Fruit fly (Drosophila melanogaster) whole organism, prepupa: ENCODE measurements around the gene CG6621.

Experiments used
- Blimp-1 ChIP-seq: fragments of 200-800 bp; sonication (Bioruptor generic); optimal IDR thresholded peaks from 3 replicates; lab custom pipeline; 2017; ENCODE audit warnings: missing biosample characterization, missing genetic modification characterization, mild to moderate bottlenecking, moderate library complexity, missing genetic modification reagents
- CG10669 ChIP-seq: fragments of 200-800 bp; sonication (Bioruptor generic); optimal IDR thresholded peaks from 3 replicates; lab custom pipeline; 2018; ENCODE audit warnings: missing biosample characterization, mild to moderate bottlenecking, missing genetic modification characterization, moderate library complexity
- CG11294 ChIP-seq: fragments of 200-800 bp; sonication (Bioruptor generic); IDR thresholded peaks from 2 replicates; pipeline ENCODE4 v1.3.6; 2022; ENCODE audit warnings: missing biosample characterization, missing genetic modification characterization
- CG11762 ChIP-seq: fragments of 200-800 bp; sonication (Bioruptor generic); optimal IDR thresholded peaks from 3 replicates; lab custom pipeline; 2016; ENCODE audit warnings: missing biosample characterization, missing genetic modification characterization; ENCODE audit not compliant: insufficient read depth
- CG11902 ChIP-seq: fragments of 200-800 bp; sonication (Bioruptor generic); optimal IDR thresholded peaks from 3 replicates; lab custom pipeline; 2016; ENCODE audit warnings: missing biosample characterization, missing genetic modification characterization
- CG15336 ChIP-seq: fragments of 200-800 bp; sonication (Bioruptor generic); IDR thresholded peaks from 2 replicates; pipeline ENCODE4 v1.3.6; 2022; ENCODE audit warnings: missing biosample characterization, missing genetic modification characterization
- CG16779 ChIP-seq: fragments of 200-800 bp; sonication (Bioruptor generic); optimal IDR thresholded peaks from 3 replicates; lab custom pipeline; 2017; ENCODE audit warnings: missing biosample characterization, mild to moderate bottlenecking, missing genetic modification characterization
- CG3032 ChIP-seq: fragments of 200-800 bp; optimal IDR thresholded peaks from 2 replicates; lab custom pipeline; 2019; ENCODE audit warnings: missing biosample characterization, mild to moderate bottlenecking, missing genetic modification characterization, moderate library complexity
- CG31627 ChIP-seq: fragments of 200-800 bp; sonication (Bioruptor generic); optimal IDR thresholded peaks from 3 replicates; lab custom pipeline; 2016; ENCODE audit warnings: missing biosample characterization, missing genetic modification characterization
- CG32006 ChIP-seq: fragments of 200-800 bp; sonication (Bioruptor generic); optimal IDR thresholded peaks from 3 replicates; lab custom pipeline; 2017; ENCODE audit warnings: missing biosample characterization, mild to moderate bottlenecking, missing genetic modification characterization
- CG34406 ChIP-seq: fragments of 200-800 bp; sonication (Bioruptor generic); optimal IDR thresholded peaks from 3 replicates; lab custom pipeline; 2016; ENCODE audit warnings: missing biosample characterization, missing genetic modification characterization
- CG3919 ChIP-seq: fragments of 200-800 bp; sonication (Bioruptor generic); optimal IDR thresholded peaks from 3 replicates; lab custom pipeline; 2016; ENCODE audit warnings: missing biosample characterization, missing genetic modification characterization
- CG4318 ChIP-seq: fragments of 200-800 bp; sonication (Bioruptor generic); optimal IDR thresholded peaks from 3 replicates; lab custom pipeline; 2017; ENCODE audit warnings: missing biosample characterization, mild to moderate bottlenecking, missing genetic modification characterization
- CG6163 ChIP-seq: fragments of 200-800 bp; sonication (Bioruptor generic); IDR thresholded peaks from 3 replicates; pipeline ENCODE4 v1.3.6; 2022; ENCODE audit warnings: missing biosample characterization, missing genetic modification characterization
- CG6276 ChIP-seq: fragments of 200-800 bp; sonication (Bioruptor generic); optimal IDR thresholded peaks from 2 replicates; lab custom pipeline; 2017; ENCODE audit warnings: missing biosample characterization, mild to moderate bottlenecking, missing genetic modification characterization
- CG6808 ChIP-seq: fragments of 200-800 bp; sonication (Bioruptor generic); optimal IDR thresholded peaks from 3 replicates; lab custom pipeline; 2017; ENCODE audit warnings: missing biosample characterization, missing genetic modification characterization, mild to moderate bottlenecking, moderate library complexity, missing genetic modification reagents
- CG6854 ChIP-seq: fragments of 200-800 bp; sonication (Bioruptor generic); optimal IDR thresholded peaks from 2 replicates; lab custom pipeline; 2017; ENCODE audit warnings: missing biosample characterization, mild to moderate bottlenecking, missing genetic modification characterization
- CG7368 ChIP-seq: fragments of 200-800 bp; sonication (Bioruptor generic); optimal IDR thresholded peaks from 3 replicates; lab custom pipeline; 2016; ENCODE audit warnings: missing biosample characterization, missing genetic modification characterization
- CG8119 ChIP-seq: fragments of 200-800 bp; sonication (Bioruptor generic); IDR thresholded peaks from 3 replicates; pipeline ENCODE4 v1.3.6; 2022; ENCODE audit warnings: missing biosample characterization, missing genetic modification characterization
- CG8632 ChIP-seq: fragments of 200-800 bp; sonication (Bioruptor generic); optimal IDR thresholded peaks from 3 replicates; lab custom pipeline; 2016; ENCODE audit warnings: missing biosample characterization, missing genetic modification characterization
- CG9139 ChIP-seq: fragments of 200-800 bp; sonication (Bioruptor generic); optimal IDR thresholded peaks from 3 replicates; lab custom pipeline; 2017; ENCODE audit warnings: missing biosample characterization, mild to moderate bottlenecking, missing genetic modification characterization
- Eip75B ChIP-seq: fragments of 200-800 bp; sonication (Bioruptor generic); optimal IDR thresholded peaks from 3 replicates; lab custom pipeline; 2016; ENCODE audit warnings: missing biosample characterization, missing genetic modification characterization
- Eip93F ChIP-seq: fragments of 200-800 bp; sonication (Bioruptor generic); optimal IDR thresholded peaks from 2 replicates; lab custom pipeline; 2016; ENCODE audit warnings: missing biosample characterization, mild to moderate bottlenecking, missing genetic modification characterization
- Ets96B ChIP-seq: fragments of 200-800 bp; optimal IDR thresholded peaks from 2 replicates; lab custom pipeline; 2019; ENCODE audit warnings: missing biosample characterization, mild to moderate bottlenecking, missing genetic modification characterization, moderate library complexity
- Gug ChIP-seq: fragments of 200-800 bp; sonication (Bioruptor generic); IDR thresholded peaks from 2 replicates; pipeline ENCODE4 v1.3.6; 2022; ENCODE audit warnings: missing biosample characterization, missing genetic modification characterization
- Hr38 ChIP-seq: sonication (Bioruptor generic); optimal IDR thresholded peaks from 2 replicates; lab custom pipeline; 2016; ENCODE audit warnings: missing biosample characterization, missing genetic modification characterization
- Met ChIP-seq: fragments of 200-800 bp; sonication (Bioruptor generic); optimal IDR thresholded peaks from 3 replicates; lab custom pipeline; 2016; ENCODE audit warnings: missing biosample characterization, missing genetic modification characterization
- OdsH ChIP-seq: fragments of 200-800 bp; sonication (Bioruptor generic); optimal IDR thresholded peaks from 3 replicates; lab custom pipeline; 2016; ENCODE audit warnings: missing biosample characterization, missing genetic modification characterization
- Smox ChIP-seq: fragments of 200-800 bp; sonication (Bioruptor generic); optimal IDR thresholded peaks from 3 replicates; lab custom pipeline; 2016; ENCODE audit warnings: missing biosample characterization, missing genetic modification characterization
- Sox14 ChIP-seq: fragments of 200-800 bp; sonication (Bioruptor generic); optimal IDR thresholded peaks from 3 replicates; lab custom pipeline; 2016; ENCODE audit warnings: missing biosample characterization, missing genetic modification characterization
- achi ChIP-seq: fragments of 200-800 bp; sonication (Bioruptor generic); optimal IDR thresholded peaks from 3 replicates; lab custom pipeline; 2016; ENCODE audit warnings: missing biosample characterization, missing genetic modification characterization
- acj6 ChIP-seq: fragments of 200-800 bp; sonication (Bioruptor generic); optimal IDR thresholded peaks from 3 replicates; lab custom pipeline; 2016; ENCODE audit warnings: missing biosample characterization, missing genetic modification characterization
- cyc ChIP-seq: fragments of 200-800 bp; sonication (Bioruptor generic); optimal IDR thresholded peaks from 3 replicates; lab custom pipeline; 2016; ENCODE audit warnings: missing biosample characterization, missing genetic modification characterization
- dac ChIP-seq: fragments of 200-800 bp; sonication (Bioruptor generic); optimal IDR thresholded peaks from 2 replicates; lab custom pipeline; 2017; ENCODE audit warnings: missing biosample characterization, mild to moderate bottlenecking, missing genetic modification characterization
- dsx ChIP-seq: fragments of 200-800 bp; optimal IDR thresholded peaks from 3 replicates; lab custom pipeline; 2019; ENCODE audit warnings: missing biosample characterization, mild to moderate bottlenecking, missing genetic modification characterization, moderate library complexity; ENCODE audit not compliant: poor library complexity, severe bottlenecking
- fd59A ChIP-seq: fragments of 200-800 bp; sonication (Bioruptor generic); optimal IDR thresholded peaks from 2 replicates; lab custom pipeline; 2017; ENCODE audit warnings: missing biosample characterization, mild to moderate bottlenecking, missing genetic modification characterization, missing genetic modification reagents
- fd85E ChIP-seq: fragments of 200-800 bp; sonication (Bioruptor generic); optimal IDR thresholded peaks from 3 replicates; lab custom pipeline; 2016; ENCODE audit warnings: missing biosample characterization, missing genetic modification characterization
- fkh ChIP-seq: fragments of 200-800 bp; sonication (Bioruptor generic); optimal IDR thresholded peaks from 3 replicates; lab custom pipeline; 2017; ENCODE audit warnings: missing biosample characterization, mild to moderate bottlenecking, missing genetic modification characterization, moderate library complexity
- lz ChIP-seq: fragments of 200-800 bp; sonication (Bioruptor generic); optimal IDR thresholded peaks from 3 replicates; lab custom pipeline; 2016; ENCODE audit warnings: missing biosample characterization, missing genetic modification characterization
- pdm3 ChIP-seq: fragments of 200-800 bp; sonication (Bioruptor generic); optimal IDR thresholded peaks from 3 replicates; lab custom pipeline; 2016; ENCODE audit warnings: missing biosample characterization, missing genetic modification characterization
- spab ChIP-seq: fragments of 200-800 bp; sonication (Bioruptor generic); optimal IDR thresholded peaks from 2 replicates; lab custom pipeline; 2017; ENCODE audit warnings: missing biosample characterization, mild to moderate bottlenecking, missing genetic modification characterization, missing genetic modification reagents
- ss ChIP-seq, 2 experiments: fragments of 200-800 bp; sonication (Bioruptor generic); optimal IDR thresholded peaks; 2 replicates in 1 of 2; 3 replicates in 1 of 2; lab custom pipeline; 2017 to 2018; ENCODE audit warnings: mild to moderate bottlenecking in 2 of 2, missing biosample characterization in 2 of 2, missing genetic modification characterization in 2 of 2, moderate library complexity in 1 of 2
- svp ChIP-seq: fragments of 200-800 bp; sonication (Bioruptor generic); peaks from one replicate; lab custom pipeline; 2016; ENCODE audit warnings: missing biosample characterization, missing genetic modification characterization
- topi ChIP-seq: fragments of 200-800 bp; sonication (Bioruptor generic); optimal IDR thresholded peaks from 3 replicates; lab custom pipeline; 2016; ENCODE audit warnings: missing biosample characterization, missing genetic modification characterization
- vri ChIP-seq: fragments of 200-800 bp; sonication (Bioruptor generic); optimal IDR thresholded peaks from 3 replicates; lab custom pipeline; 2016; ENCODE audit warnings: missing biosample characterization, mild to moderate bottlenecking, missing genetic modification characterization

The CG6621 gene

dm6 chr3R:10893327-10893726 is at the start of gene CG6621:
Gene CG6621, minus strand, starts transcription at chr3R:10893531.
- peak; percentile 15 for TF ChIP-seq CG31627 (GFP tag; lab: Kevin White, UChicago)
- TF ChIP-seq Smox (GFP tag; lab: Kevin White, UChicago), result no peak

- TF ChIP-seq Eip93F (GFP tag; lab: Kevin White, UChicago) (no peak), CG3032 (tag; lab: Kevin White, UChicago) (no peak), Blimp-1 (no peak), CG11902 (GFP tag; lab: Kevin White, UChicago) (no peak)
Observed at dm6 chr3R:10889520-10889887, 3.8 kb downstream of the CG6621 start, which contains the start of gene Ak3. Gene Ak3, minus strand, starts transcription at chr3R:10889588.

- TF ChIP-seq CG6854 (GFP tag; lab: Kevin White, UChicago), result peak; percentile 57
- TF ChIP-seq CG6276 (GFP tag; lab: Kevin White, UChicago), result peak; percentile 77
- TF ChIP-seq CG8119 (GFP tag; lab: Robert Waterston, UW), result peak; percentile 63; the same call in 2 of the 3 replicates
- TF ChIP-seq CG32006, result peak; percentile 47
- TF ChIP-seq CG9139 (GFP tag; lab: Kevin White, UChicago), result peak; percentile 96
- peak; percentile 47 for TF ChIP-seq CG10669 (GFP tag; lab: Kevin White, UChicago)
- TF ChIP-seq CG31627 (GFP tag; lab: Kevin White, UChicago), result peak; percentile 3
- no peak for TF ChIP-seq Eip93F (GFP tag; lab: Kevin White, UChicago)
- peak; percentile 50 for TF ChIP-seq Eip75B
- peak; percentile 21 for TF ChIP-seq lz (GFP tag; lab: Kevin White, UChicago)
- peak; percentile 17 for TF ChIP-seq pdm3 (GFP tag; lab: Kevin White, UChicago)
- TF ChIP-seq topi (GFP tag; lab: Kevin White, UChicago), result peak; percentile 22
- TF ChIP-seq spab (GFP tag; lab: Kevin White, UChicago), result peak; percentile 81
- no peak for TF ChIP-seq vri (GFP tag; lab: Kevin White, UChicago)
- TF ChIP-seq dac, result no peak
- no peak for TF ChIP-seq CG8632
- no peak for TF ChIP-seq fkh (GFP tag; lab: Kevin White, UChicago)
- TF ChIP-seq acj6 (GFP tag; lab: Kevin White, UChicago), result no peak
- no peak for TF ChIP-seq fd59A (GFP tag; lab: Kevin White, UChicago)
- no peak for TF ChIP-seq CG4318
- peak; percentile 80 for TF ChIP-seq CG6163 (GFP tag; lab: Robert Waterston, UW)
- peak; percentile 39 for TF ChIP-seq dsx (GFP tag; lab: Kevin White, UChicago)
- peak; percentile 16 for TF ChIP-seq achi (GFP tag; lab: Kevin White, UChicago)
- peak; percentile 64 for TF ChIP-seq Sox14 (GFP tag; lab: Kevin White, UChicago)
- TF ChIP-seq CG7368 (GFP tag; lab: Kevin White, UChicago), result peak; percentile 31
- TF ChIP-seq CG11762 (GFP tag; lab: Kevin White, UChicago), result peak; percentile 62
- peak; percentile 38 for TF ChIP-seq CG3919 (GFP tag; lab: Kevin White, UChicago)
- peak; percentile 38 for TF ChIP-seq cyc
- peak; percentile 95 for TF ChIP-seq CG6808 (GFP tag; lab: Kevin White, UChicago)
- TF ChIP-seq CG15336, result peak; percentile 57
- TF ChIP-seq CG11294, result no peak
- TF ChIP-seq Met (GFP tag; lab: Kevin White, UChicago), result peak; percentile 29
- peak; percentile 25 for TF ChIP-seq OdsH (GFP tag; lab: Kevin White, UChicago)
- TF ChIP-seq CG34406 (GFP tag; lab: Kevin White, UChicago), result no peak
- TF ChIP-seq Gug (GFP tag; lab: Robert Waterston, UW), result 0 out of 2 replicates have a peak, but pooled peaks have one; percentile 19
- peak; percentile 25 for TF ChIP-seq Ets96B (tag; lab: Kevin White, UChicago)
- no peak for TF ChIP-seq Hr38 (GFP tag; lab: Kevin White, UChicago)
- peak; percentile 73 for TF ChIP-seq CG16779 (tag; lab: Kevin White, UChicago)
- TF ChIP-seq fd85E (GFP tag; lab: Kevin White, UChicago), result peak; percentile 60
- TF ChIP-seq svp (GFP tag; lab: Kevin White, UChicago), result peak; percentile 65
- TF ChIP-seq ss (GFP tag; optimal IDR thresholded peaks at IDR 0.05; lab: Kevin White, UChicago), result peak; percentile 97 to 98
Observed at dm6 chr3R:10888633-10889519, 4.5 kb downstream of the CG6621 start.
